Worm (Caenorhabditis elegans) whole organism, mixed stage, embryonic: Measurements from ENCODE around the gene ncx-9.

Experiments
- M03D4.4 ChIP-seq: sonication (generic microtip); optimal IDR thresholded peaks from 2 replicates; lab custom pipeline; 2017; ENCODE audit warnings: mild to moderate bottlenecking, missing genetic modification characterization, missing compliant biosample characterization
- bed-3 ChIP-seq: fragments of 200-800 bp; sonication (Bioruptor generic); optimal IDR thresholded peaks from 3 replicates; lab custom pipeline; 2018; ENCODE audit warnings: mild to moderate bottlenecking, missing genetic modification characterization, moderate library complexity, missing compliant biosample characterization
- blmp-1 ChIP-seq: fragments of 150-350 bp; optimal IDR thresholded peaks from 2 replicates; lab custom pipeline; 2014; ENCODE audit warnings: missing biosample characterization, missing genetic modification characterization
- ceh-39 ChIP-seq: fragments of 150-350 bp; optimal IDR thresholded peaks from 2 replicates; lab custom pipeline; 2014; ENCODE audit warnings: missing biosample characterization, missing genetic modification characterization
- ceh-43 ChIP-seq: fragments of 200-800 bp; sonication (Bioruptor generic); optimal IDR thresholded peaks from 2 replicates; lab custom pipeline; 2018; ENCODE audit warnings: mild to moderate bottlenecking, missing genetic modification characterization, moderate library complexity, missing compliant biosample characterization
- ceh-83 ChIP-seq: fragments of 200-800 bp; sonication (Bioruptor generic); optimal IDR thresholded peaks from 2 replicates; lab custom pipeline; 2018; ENCODE audit warnings: mild to moderate bottlenecking, missing genetic modification characterization, missing compliant biosample characterization
- cnd-1 ChIP-seq: fragments of 200-800 bp; sonication (Bioruptor generic); optimal IDR thresholded peaks from 2 replicates; lab custom pipeline; 2018; ENCODE audit warnings: mild to moderate bottlenecking, missing genetic modification characterization, missing compliant biosample characterization
- drap-1 ChIP-seq: fragments of 200-800 bp; sonication (Bioruptor generic); optimal IDR thresholded peaks from 3 replicates; lab custom pipeline; 2018; ENCODE audit warnings: mild to moderate bottlenecking, missing genetic modification characterization, missing compliant biosample characterization
- elt-1 ChIP-seq: sonication (generic microtip); optimal IDR thresholded peaks from 2 replicates; lab custom pipeline; 2017; ENCODE audit warnings: missing genetic modification characterization, mild to moderate bottlenecking, missing compliant biosample characterization, antibody characterized with exemption, moderate library complexity, borderline replicate concordance; ENCODE audit not compliant: insufficient read depth
- elt-3 ChIP-seq: fragments of 150-350 bp; optimal IDR thresholded peaks from 2 replicates; lab custom pipeline; 2014; ENCODE audit warnings: missing biosample characterization, missing genetic modification characterization
- flh-1 ChIP-seq: fragments of 200-800 bp; sonication (Bioruptor generic); optimal IDR thresholded peaks from 2 replicates; lab custom pipeline; 2018; ENCODE audit warnings: mild to moderate bottlenecking, missing genetic modification characterization, moderate library complexity, missing compliant biosample characterization
- ham-2 ChIP-seq: fragments of 200-800 bp; sonication (Bioruptor generic); optimal IDR thresholded peaks from 2 replicates; lab custom pipeline; 2018; ENCODE audit warnings: mild to moderate bottlenecking, missing genetic modification characterization, missing compliant biosample characterization
- lin-13 ChIP-seq: fragments of 150-350 bp; optimal IDR thresholded peaks from 2 replicates; lab custom pipeline; 2014; ENCODE audit warnings: missing biosample characterization, missing genetic modification characterization
- lin-32 ChIP-seq: fragments of 200-800 bp; sonication (Bioruptor generic); optimal IDR thresholded peaks from 2 replicates; lab custom pipeline; 2018; ENCODE audit warnings: mild to moderate bottlenecking, missing genetic modification characterization, missing compliant biosample characterization
- mab-5 ChIP-seq: fragments of 150-350 bp; optimal IDR thresholded peaks from 2 replicates; lab custom pipeline; 2014; ENCODE audit warnings: missing biosample characterization, missing genetic modification characterization
- mep-1 ChIP-seq: fragments of 150-350 bp; optimal IDR thresholded peaks from 2 replicates; lab custom pipeline; 2017; ENCODE audit warnings: missing biosample characterization, missing genetic modification reagents, missing genetic modification characterization, inconsistent platforms
- mls-2 ChIP-seq: sonication (generic microtip); optimal IDR thresholded peaks from 2 replicates; lab custom pipeline; 2016; ENCODE audit warnings: mild to moderate bottlenecking, missing genetic modification characterization, moderate library complexity, missing compliant biosample characterization
- nhr-12 ChIP-seq: fragments of 150-350 bp; optimal IDR thresholded peaks from 2 replicates; lab custom pipeline; 2014; ENCODE audit warnings: missing biosample characterization, missing genetic modification characterization
- nhr-2 ChIP-seq: fragments of 150-350 bp; optimal IDR thresholded peaks from 2 replicates; lab custom pipeline; 2014; ENCODE audit warnings: missing biosample characterization, missing genetic modification characterization
- nhr-237 ChIP-seq: fragments of 150-350 bp; optimal IDR thresholded peaks from 2 replicates; lab custom pipeline; 2014; ENCODE audit warnings: missing biosample characterization, missing genetic modification characterization
- nhr-28 ChIP-seq: fragments of 150-350 bp; optimal IDR thresholded peaks from 2 replicates; lab custom pipeline; 2014; ENCODE audit warnings: missing biosample characterization, missing genetic modification characterization
- nhr-76 ChIP-seq: sonication (generic microtip); optimal IDR thresholded peaks from 2 replicates; lab custom pipeline; 2017; ENCODE audit warnings: missing biosample characterization, missing genetic modification characterization
- pha-4 ChIP-seq: fragments of 150-350 bp; optimal IDR thresholded peaks from 2 replicates; lab custom pipeline; 2018; ENCODE audit warnings: missing biosample characterization, missing genetic modification reagents, missing genetic modification characterization
- sem-2 ChIP-seq: fragments of 200-800 bp; sonication (Bioruptor generic); optimal IDR thresholded peaks from 2 replicates; lab custom pipeline; 2018; ENCODE audit warnings: mild to moderate bottlenecking, missing genetic modification characterization, missing compliant biosample characterization
- snpc-4 ChIP-seq: fragments of 150-350 bp; optimal IDR thresholded peaks from 2 replicates; lab custom pipeline; 2014; ENCODE audit warnings: missing biosample characterization, missing genetic modification characterization
- sptf-1 ChIP-seq: sonication (generic microtip); optimal IDR thresholded peaks from 2 replicates; lab custom pipeline; 2017; ENCODE audit warnings: mild to moderate bottlenecking, missing genetic modification characterization, moderate library complexity, missing compliant biosample characterization
- tbx-8 ChIP-seq: fragments of 200-800 bp; sonication (Bioruptor generic); optimal IDR thresholded peaks from 2 replicates; lab custom pipeline; 2018; ENCODE audit warnings: mild to moderate bottlenecking, missing genetic modification characterization, moderate library complexity, missing compliant biosample characterization
- unc-120 ChIP-seq: sonication (generic microtip); optimal IDR thresholded peaks from 2 replicates; lab custom pipeline; 2017; ENCODE audit warnings: missing genetic modification characterization, missing compliant biosample characterization; ENCODE audit not compliant: poor library complexity, severe bottlenecking
- unc-62 ChIP-seq: fragments of 150-350 bp; optimal IDR thresholded peaks from 2 replicates; lab custom pipeline; 2014; ENCODE audit warnings: missing biosample characterization, missing genetic modification reagents, missing genetic modification characterization
- ztf-11 ChIP-seq: fragments of 150-350 bp; optimal IDR thresholded peaks from 2 replicates; lab custom pipeline; 2014; ENCODE audit warnings: missing biosample characterization, missing genetic modification characterization

Gene ncx-9

DNA sequence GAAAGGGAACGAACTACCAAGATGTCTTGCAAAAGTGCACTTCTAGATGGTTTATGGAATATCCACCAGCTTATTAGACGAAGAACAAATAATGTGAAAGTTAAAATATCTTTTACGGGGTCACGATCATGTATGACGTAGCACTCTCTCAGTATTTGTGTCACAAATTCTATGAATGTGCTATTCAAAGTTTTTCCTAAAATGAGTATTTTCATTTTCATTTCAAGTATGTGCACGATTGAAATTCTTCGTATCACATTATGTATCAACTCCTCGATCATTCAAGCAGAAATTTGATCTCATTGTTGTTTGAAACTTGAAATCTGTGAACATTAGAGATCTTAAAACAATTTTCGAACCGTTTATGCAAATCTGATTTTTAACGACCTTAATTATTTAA lies 17.5 kb downstream of the ncx-9 start:
- no peak for TF ChIP-seq ceh-39 (tag; lab: Kevin White, UChicago)
- TF ChIP-seq ztf-11 (tag; lab: Kevin White, UChicago) = no peak
- TF ChIP-seq tbx-8 (GFP tag; lab: Kevin White, UChicago) = no peak
- TF ChIP-seq pha-4 (tag; lab: Kevin White, UChicago) = no peak
- no peak for TF ChIP-seq unc-62 (GFP tag; lab: Kevin White, UChicago)
- no peak for TF ChIP-seq drap-1 (GFP tag; lab: Kevin White, UChicago)
- no peak for TF ChIP-seq blmp-1
- no peak for TF ChIP-seq sem-2 (GFP tag; lab: Kevin White, UChicago)
- no peak for TF ChIP-seq snpc-4
- TF ChIP-seq flh-1 (GFP tag; lab: Kevin White, UChicago) = no peak
- TF ChIP-seq lin-13 (tag; lab: Kevin White, UChicago) = no peak
- TF ChIP-seq ceh-83 = no peak
- TF ChIP-seq nhr-28 (tag; lab: Kevin White, UChicago) = no peak
- TF ChIP-seq, all 35 proteins: peak for 0

DNA sequence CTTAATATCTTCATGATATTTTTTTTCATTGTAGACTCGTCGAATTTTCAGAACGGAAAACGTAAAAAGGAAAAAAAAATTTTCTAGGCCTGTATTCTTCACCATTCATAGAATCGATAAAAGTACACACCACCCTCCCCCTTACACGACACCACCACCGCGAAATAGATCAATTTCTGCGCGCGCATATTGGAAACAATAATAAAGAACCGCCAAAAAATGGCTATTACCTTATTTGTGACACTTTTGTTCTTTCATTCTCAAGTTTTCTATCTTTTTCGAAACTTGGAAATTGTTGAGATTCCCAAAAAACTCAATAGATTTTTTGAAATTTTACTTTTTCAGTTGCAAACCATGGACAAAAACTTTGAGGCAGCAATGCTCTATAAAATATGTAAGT lies 19.9 kb downstream of the ncx-9 start, which contains the start of gene F26G5.1:
TSS of gene F26G5.1 (plus strand) at position 339 of the 400 bp plus-strand sequence.
- TF ChIP-seq elt-3 (tag; lab: Kevin White, UChicago) (no peak), elt-1 (tag; lab: Kevin White, UChicago) (no peak), mls-2 (tag; lab: Kevin White, UChicago) (no peak), mep-1 (tag; lab: Kevin White, UChicago) (no peak), ham-2 (no peak), nhr-28 (tag; lab: Kevin White, UChicago) (no peak), unc-120 (no peak), sem-2 (GFP tag; lab: Kevin White, UChicago) (no peak)

DNA sequence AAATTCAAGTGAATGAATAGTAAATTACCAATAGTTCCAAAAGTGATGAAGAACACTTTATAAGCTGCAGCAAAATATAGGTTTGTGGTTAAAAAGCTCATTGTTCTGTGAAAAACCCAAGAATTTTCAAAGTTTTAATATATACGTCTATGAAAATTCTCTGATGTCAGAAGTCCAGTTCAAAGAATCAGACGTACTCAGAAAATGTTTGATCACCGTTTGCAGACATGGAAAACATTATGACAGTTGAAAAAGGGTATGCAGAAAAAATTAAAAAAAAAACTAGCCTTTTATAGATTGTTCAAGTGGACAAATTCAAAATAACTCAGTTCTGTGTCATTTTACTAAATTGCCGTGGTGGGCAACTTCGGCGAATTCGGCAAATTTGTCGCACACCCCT lies 20.4 kb downstream of the ncx-9 start, which contains the start of gene srsx-10:
TSS of gene srsx-10 (minus strand) at position 101 of the 400 bp plus-strand sequence.
- TF ChIP-seq elt-1 (tag; lab: Kevin White, UChicago) = no peak
- no peak for TF ChIP-seq snpc-4
- no peak for TF ChIP-seq tbx-8 (GFP tag; lab: Kevin White, UChicago)
- TF ChIP-seq ceh-39 (tag; lab: Kevin White, UChicago) = no peak
- no peak for TF ChIP-seq mab-5 (tag; lab: Kevin White, UChicago)
- no peak for TF ChIP-seq nhr-2 (tag; lab: Kevin White, UChicago)
- TF ChIP-seq sem-2 (GFP tag; lab: Kevin White, UChicago) = no peak
- no peak for TF ChIP-seq ham-2
- no peak for TF ChIP-seq lin-13 (tag; lab: Kevin White, UChicago)
- no peak for TF ChIP-seq ztf-11 (tag; lab: Kevin White, UChicago)
- no peak for TF ChIP-seq unc-62 (GFP tag; lab: Kevin White, UChicago)
- TF ChIP-seq ceh-43 (GFP tag; lab: Kevin White, UChicago) = no peak

DNA sequence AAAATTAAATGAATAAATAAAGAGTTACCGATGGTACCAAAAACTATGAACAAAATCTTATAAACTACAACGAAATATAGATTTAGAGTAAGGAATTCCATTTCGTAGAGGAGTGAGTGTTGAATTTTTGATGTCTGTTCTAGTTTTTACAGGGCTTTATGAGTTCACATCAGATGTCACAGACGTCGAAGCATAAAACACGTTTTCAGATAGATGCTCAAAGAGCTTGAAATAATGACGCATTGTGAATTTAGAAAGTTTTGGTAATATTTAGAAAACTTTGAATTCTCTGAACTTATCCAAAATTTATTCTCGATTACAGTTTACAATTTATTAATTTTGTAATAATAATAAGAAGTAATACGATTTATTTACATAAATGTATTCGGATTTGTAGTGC lies 22.1 kb downstream of the ncx-9 start, which contains the start of gene srsx-9:
TSS of gene srsx-9 (minus strand) at position 101 of the 400 bp plus-strand sequence.
- no peak for TF ChIP-seq lin-32 (GFP tag; lab: Kevin White, UChicago)
- TF ChIP-seq blmp-1 = no peak
- TF ChIP-seq mep-1 (tag; lab: Kevin White, UChicago) = no peak
- TF ChIP-seq bed-3 = no peak
- TF ChIP-seq ceh-83 = no peak
- TF ChIP-seq, all 35 proteins: peak for 0

DNA sequence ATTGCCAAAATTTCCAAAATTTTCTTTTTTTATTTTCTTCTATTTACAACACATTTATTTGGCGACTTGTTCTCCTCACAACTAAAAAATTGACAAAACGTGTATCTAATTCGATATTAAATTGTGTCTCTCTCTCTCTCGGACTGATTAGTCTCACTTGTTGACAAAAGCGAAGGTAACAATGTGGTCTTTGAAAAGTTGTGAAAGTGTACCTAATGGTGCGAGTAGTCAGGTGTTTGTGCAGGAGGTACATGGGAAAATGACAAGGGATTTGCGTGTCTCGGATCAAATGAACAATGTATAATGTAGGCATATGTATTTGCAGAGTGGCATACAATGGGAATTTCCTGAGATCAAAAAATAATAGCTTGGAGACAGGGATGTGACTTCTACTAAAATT lies 25.6 kb downstream of the ncx-9 start:
- TF ChIP-seq nhr-12 (tag; lab: Kevin White, UChicago) = no peak
- TF ChIP-seq mep-1 (tag; lab: Kevin White, UChicago) = no peak
- no peak for TF ChIP-seq M03D4.4 (tag; lab: Kevin White, UChicago)
- no peak for TF ChIP-seq sptf-1 (tag; lab: Kevin White, UChicago)
- TF ChIP-seq nhr-2 (tag; lab: Kevin White, UChicago) = no peak
- no peak for TF ChIP-seq unc-62 (GFP tag; lab: Kevin White, UChicago)
- TF ChIP-seq unc-120 = no peak
- no peak for TF ChIP-seq ztf-11 (tag; lab: Kevin White, UChicago)
- no peak for TF ChIP-seq nhr-237
- no peak for TF ChIP-seq snpc-4
- no peak for TF ChIP-seq nhr-76 (tag; lab: Kevin White, UChicago)
- TF ChIP-seq cnd-1 (tag; lab: Kevin White, UChicago) = no peak
- TF ChIP-seq mls-2 (tag; lab: Kevin White, UChicago) = no peak
- TF ChIP-seq sem-2 (GFP tag; lab: Kevin White, UChicago) = no peak
- no peak for TF ChIP-seq blmp-1
- no peak for TF ChIP-seq drap-1 (GFP tag; lab: Kevin White, UChicago)
